Fruit fly (Drosophila melanogaster): Measurements from ENCODE around the gene mRpL28.

Gene mRpL28

dm6 chr2L:5000287-5000871, 26.6 kb downstream of the mRpL28 start (continued):
- TF ChIP-seq fd59A (GFP tag; optimal IDR thresholded peaks at IDR 0.05) (peak; percentile 88), CG11294 (GFP tag; IDR thresholded peaks at IDR 0.05) (peak; percentile 64), spab (GFP tag; optimal IDR thresholded peaks at IDR 0.05) (peak; percentile 84), cyc (GFP tag; optimal IDR thresholded peaks at IDR 0.05) (peak; percentile 75), Eip93F (GFP tag; optimal IDR thresholded peaks at IDR 0.05) (peak; percentile 63), CG10669 (GFP tag; optimal IDR thresholded peaks at IDR 0.05) (peak; percentile 83), CG9139 (GFP tag; optimal IDR thresholded peaks at IDR 0.05) (peak; percentile 77), salr (GFP tag; optimal IDR thresholded peaks at IDR 0.05) (peak; percentile 70 to 82), dac (GFP tag; optimal IDR thresholded peaks at IDR 0.05) (peak; percentile 2), esn (GFP tag; optimal IDR thresholded peaks at IDR 0.05) (peak; percentile 94), CG6276 (GFP tag; optimal IDR thresholded peaks at IDR 0.05) (peak; percentile 62), CG6808 (GFP tag; optimal IDR thresholded peaks at IDR 0.05) (peak; percentile 91), CG15336 (GFP tag; IDR thresholded peaks at IDR 0.05) (peak; percentile 87), Gug (GFP tag; IDR thresholded peaks at IDR 0.05) (peak; percentile 75), Hr4 (GFP tag; optimal IDR thresholded peaks at IDR 0.05) (peak; percentile 73), CG34406 (GFP tag; optimal IDR thresholded peaks at IDR 0.05) (peak; percentile 80), eg (GFP tag; IDR thresholded peaks at IDR 0.05) (peak; percentile 69), Sox102F (GFP tag; optimal IDR thresholded peaks at IDR 0.05) (peak; percentile 86), CG6792 (GFP tag; optimal IDR thresholded peaks at IDR 0.05) (peak; percentile 87), fkh (GFP tag; optimal IDR thresholded peaks at IDR 0.05) (peak; percentile 69), pdm3 (GFP tag; optimal IDR thresholded peaks at IDR 0.05) (peak; percentile 88), ss (GFP tag; optimal IDR thresholded peaks at IDR 0.05) (peak; percentile 89 to 95), Sox14 (GFP tag; optimal IDR thresholded peaks at IDR 0.05) (peak; percentile 85), CG11902 (GFP tag; optimal IDR thresholded peaks at IDR 0.05) (peak; percentile 67), dsx (GFP tag; optimal IDR thresholded peaks at IDR 0.05; ENCODE audit: poor library complexity, severe bottlenecking) (peak; percentile 83), CG7368 (GFP tag; optimal IDR thresholded peaks at IDR 0.05) (peak; percentile 73), fd85E (GFP tag; optimal IDR thresholded peaks at IDR 0.05) (peak; percentile 60), Ets21C (GFP tag; optimal IDR thresholded peaks at IDR 0.05) (peak; percentile 80), achi (GFP tag; optimal IDR thresholded peaks at IDR 0.05) (peak; percentile 73)

DNA sequence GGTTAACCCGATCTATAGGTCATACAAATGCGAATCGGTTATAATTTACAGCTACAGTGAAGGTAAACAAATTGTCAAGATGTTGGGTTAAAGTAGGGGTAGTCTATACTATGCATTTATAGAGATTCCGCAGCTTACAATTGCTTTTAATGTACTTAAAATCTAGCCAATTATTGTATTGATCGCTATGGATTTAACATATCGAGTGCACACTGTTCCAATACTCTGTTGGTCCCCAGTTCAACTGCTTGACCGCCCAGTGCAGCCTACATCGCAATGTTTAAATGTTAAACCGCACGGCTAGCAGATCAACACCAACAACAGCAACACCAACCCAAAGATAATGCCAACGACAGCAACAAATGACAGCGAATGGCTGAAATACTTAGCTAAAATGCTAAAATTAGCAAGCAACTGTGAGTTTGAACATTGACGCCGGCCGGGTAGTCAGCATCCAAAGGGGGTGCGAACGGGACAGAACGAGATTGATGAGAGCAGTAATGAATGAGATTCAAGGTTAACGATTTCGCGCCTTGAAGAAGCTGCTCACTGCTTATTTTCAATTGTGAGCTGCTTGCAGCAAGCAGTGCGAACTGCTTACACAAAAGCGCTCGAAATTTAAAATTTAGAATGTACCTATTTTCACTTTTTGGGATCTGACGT, 27.3 kb downstream of the mRpL28 start:
- no peak for TF ChIP-seq CG10631 (GFP tag; optimal IDR thresholded peaks at IDR 0.05)
- TF ChIP-seq Met (GFP tag; optimal IDR thresholded peaks at IDR 0.05): no peak
- TF ChIP-seq spab (GFP tag; optimal IDR thresholded peaks at IDR 0.05): no peak
- TF ChIP-seq CG7368 (GFP tag; optimal IDR thresholded peaks at IDR 0.05): no peak
- TF ChIP-seq ss (GFP tag; optimal IDR thresholded peaks at IDR 0.05): no peak
- peak; percentile 62 for TF ChIP-seq CG11294 (GFP tag; IDR thresholded peaks at IDR 0.05)
- TF ChIP-seq CG15336 (GFP tag; IDR thresholded peaks at IDR 0.05): peak; percentile 7; the same call in 1 of the 2 replicates
- TF ChIP-seq CG11902 (GFP tag; optimal IDR thresholded peaks at IDR 0.05): no peak
- no peak for TF ChIP-seq CG6808 (GFP tag; optimal IDR thresholded peaks at IDR 0.05)
- no peak for TF ChIP-seq fd59A (GFP tag; optimal IDR thresholded peaks at IDR 0.05)
- TF ChIP-seq CG31627 (GFP tag; optimal IDR thresholded peaks at IDR 0.05): no peak
- TF ChIP-seq Sox15 (GFP tag; optimal IDR thresholded peaks at IDR 0.05): no peak
- TF ChIP-seq Hr38 (GFP tag; optimal IDR thresholded peaks at IDR 0.05): no peak
- TF ChIP-seq vri (GFP tag; optimal IDR thresholded peaks at IDR 0.05): no peak
- no peak for TF ChIP-seq Sox102F (GFP tag; optimal IDR thresholded peaks at IDR 0.05)
- peak; percentile 65 for TF ChIP-seq CG6163 (GFP tag; IDR thresholded peaks at IDR 0.05)
- no peak for TF ChIP-seq CG8632 (GFP tag; optimal IDR thresholded peaks at IDR 0.05)
- TF ChIP-seq Gug (GFP tag; IDR thresholded peaks at IDR 0.05): peak; percentile 49; the same call in 1 of the 2 replicates
- TF ChIP-seq CG10669 (GFP tag; optimal IDR thresholded peaks at IDR 0.05): no peak
- peak; percentile 57 for TF ChIP-seq dsx (GFP tag; optimal IDR thresholded peaks at IDR 0.05; ENCODE audit: poor library complexity, severe bottlenecking)
- peak; percentile 9 for TF ChIP-seq OdsH (GFP tag; optimal IDR thresholded peaks at IDR 0.05)
- no peak for TF ChIP-seq cyc (GFP tag; optimal IDR thresholded peaks at IDR 0.05)
- TF ChIP-seq Hr4 (GFP tag; optimal IDR thresholded peaks at IDR 0.05): peak; percentile 2
- TF ChIP-seq svp (GFP tag): peak; percentile 2
- TF ChIP-seq CG34406 (GFP tag; optimal IDR thresholded peaks at IDR 0.05): no peak
- TF ChIP-seq CG11762 (GFP tag; optimal IDR thresholded peaks at IDR 0.05; ENCODE audit: insufficient read depth): no peak
- TF ChIP-seq CG3032 (tag; optimal IDR thresholded peaks at IDR 0.05): no peak
- TF ChIP-seq eg (GFP tag; IDR thresholded peaks at IDR 0.05): peak; percentile 73
- no peak for TF ChIP-seq Hr39 (GFP tag; optimal IDR thresholded peaks at IDR 0.05)
- TF ChIP-seq salr (GFP tag; optimal IDR thresholded peaks at IDR 0.05): peak in 1 of 2 experiments; percentile 23
- TF ChIP-seq CG3919 (GFP tag; optimal IDR thresholded peaks at IDR 0.05): no peak
- no peak for TF ChIP-seq fd85E (GFP tag; optimal IDR thresholded peaks at IDR 0.05)
- TF ChIP-seq Eip78C (GFP tag): no peak
- TF ChIP-seq net (GFP tag; optimal IDR thresholded peaks at IDR 0.05): no peak
- TF ChIP-seq fkh (GFP tag; optimal IDR thresholded peaks at IDR 0.05): no peak
